Worm (Caenorhabditis elegans) whole organism, L1 larva: ENCODE measurements around the gene ccep-97.

ENCODE experiments used
- Y116A8C.19 ChIP-seq: sonication (generic microtip); optimal IDR thresholded peaks from 2 replicates; lab custom pipeline; 2016; ENCODE audit warnings: missing compliant biosample characterization, missing genetic modification characterization, borderline replicate concordance
- ceh-63 ChIP-seq: fragments of 200-800 bp; sonication (Bioruptor generic); optimal IDR thresholded peaks from 2 replicates; lab custom pipeline; 2018; ENCODE audit warnings: mild to moderate bottlenecking, missing genetic modification characterization, missing compliant biosample characterization
- isw-1 ChIP-seq: fragments of 200-800 bp; sonication (Bioruptor generic); IDR thresholded peaks from 2 replicates; pipeline ENCODE4 v1.3.6; 2022; ENCODE audit warnings: missing genetic modification characterization, missing compliant biosample characterization
- snpc-4 ChIP-seq: fragments of 150-350 bp; optimal IDR thresholded peaks from 2 replicates; lab custom pipeline; 2014; ENCODE audit warnings: missing biosample characterization, missing genetic modification characterization
- ztf-11 ChIP-seq, 2 experiments: sonication (generic microtip); optimal IDR thresholded peaks; 2 replicates each; lab custom pipeline; 2016 to 2017; ENCODE audit warnings: missing genetic modification characterization in 2 of 2, missing biosample characterization in 1 of 2, missing compliant biosample characterization in 1 of 2

DNA sequence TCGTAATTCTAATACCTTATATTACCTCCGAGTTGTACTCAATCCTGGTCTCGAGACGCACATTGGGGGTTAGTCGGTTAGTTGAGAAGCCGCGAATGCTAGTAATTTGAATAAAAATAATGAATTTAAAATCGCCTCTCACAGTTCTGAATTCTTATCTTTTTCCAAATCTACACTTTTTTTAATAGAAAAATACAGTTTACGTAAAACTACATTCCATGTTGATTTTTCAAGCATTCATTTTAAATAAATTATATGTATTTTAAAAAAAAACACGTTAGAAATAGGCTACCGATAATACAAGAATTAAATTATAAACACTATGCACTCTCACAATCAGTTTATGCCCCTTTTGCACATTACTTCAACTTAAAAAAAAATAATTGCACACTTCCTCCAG, 48.8 kb downstream of the ccep-97 start, which contains the start of gene C18G1.9:
- TF ChIP-seq ceh-63 (GFP tag; lab: Kevin White, UChicago) (no peak), Y116A8C.19 (tag; lab: Kevin White, UChicago) (no peak), snpc-4 (tag; lab: Kevin White, UChicago) (no peak), isw-1 (GFP tag; lab: Robert Waterston, UW) (no peak), ztf-11 (tag; optimal IDR thresholded peaks at IDR 0.05; lab: Kevin White, UChicago) (no peak)
